Worm (Caenorhabditis elegans) whole organism, midembryonic: ENCODE data around the gene Y67A10A.7.

Source experiments
- T22C8.4 ChIP-seq: fragments of 200-800 bp; sonication (Bioruptor generic); IDR thresholded peaks from 2 replicates; pipeline ENCODE4 v1.3.6; 2022; ENCODE audit warnings: missing genetic modification characterization, missing compliant biosample characterization
- cog-1 ChIP-seq: sonication (generic microtip); optimal IDR thresholded peaks from 2 replicates; lab custom pipeline; 2016; ENCODE audit warnings: missing genetic modification characterization, missing compliant biosample characterization
- flt-1 ChIP-seq: fragments of 200-800 bp; sonication (Bioruptor generic); IDR thresholded peaks from 2 replicates; pipeline ENCODE4 v1.3.6; 2022; ENCODE audit warnings: missing genetic modification characterization, missing compliant biosample characterization
- klf-2 ChIP-seq: fragments of 200-800 bp; sonication (Bioruptor generic); conservative IDR thresholded peaks from 2 replicates; pipeline ENCODE4 v1.3.6; 2022; ENCODE audit warnings: missing genetic modification reagents, missing genetic modification characterization, missing compliant biosample characterization
- ref-1 ChIP-seq: fragments of 200-800 bp; sonication (Bioruptor generic); conservative IDR thresholded peaks from 2 replicates; pipeline ENCODE4 v1.3.6; 2022; ENCODE audit warnings: missing genetic modification reagents, missing genetic modification characterization, missing compliant biosample characterization
- tab-1 ChIP-seq: fragments of 200-800 bp; sonication (Bioruptor generic); IDR thresholded peaks from 2 replicates; pipeline ENCODE4 v1.3.6; 2022; ENCODE audit warnings: missing genetic modification characterization, missing compliant biosample characterization
- ztf-23 ChIP-seq: fragments of 200-800 bp; sonication (Bioruptor generic); IDR thresholded peaks from 2 replicates; pipeline ENCODE4 v1.3.6; 2022; ENCODE audit warnings: missing genetic modification reagents, missing genetic modification characterization, missing compliant biosample characterization
- ztf-29 ChIP-seq: fragments of 200-800 bp; sonication (Bioruptor generic); IDR thresholded peaks from 2 replicates; pipeline ENCODE4 v1.3.6; 2022; ENCODE audit warnings: missing genetic modification reagents, missing genetic modification characterization, missing compliant biosample characterization

- TF ChIP-seq klf-2 = no peak
- TF ChIP-seq flt-1 (GFP tag; lab: Robert Waterston, UW) = no peak
- no peak for TF ChIP-seq tab-1 (GFP tag; lab: Robert Waterston, UW)
- no peak for TF ChIP-seq ref-1 (GFP tag; lab: Robert Waterston, UW)
- no peak for TF ChIP-seq ztf-29 (GFP tag; lab: Robert Waterston, UW)
- no peak for TF ChIP-seq ztf-23 (GFP tag; lab: Robert Waterston, UW)
- TF ChIP-seq cog-1 (tag; lab: Kevin White, UChicago) = no peak
- no peak for TF ChIP-seq T22C8.4
Observed at ce11 chrIV:14335768-14336167, 38.1 kb upstream of the Y67A10A.7 start.
